Comparison of ENCODE assay signal across 2 worm cellular contexts in the genomic region with DNA sequence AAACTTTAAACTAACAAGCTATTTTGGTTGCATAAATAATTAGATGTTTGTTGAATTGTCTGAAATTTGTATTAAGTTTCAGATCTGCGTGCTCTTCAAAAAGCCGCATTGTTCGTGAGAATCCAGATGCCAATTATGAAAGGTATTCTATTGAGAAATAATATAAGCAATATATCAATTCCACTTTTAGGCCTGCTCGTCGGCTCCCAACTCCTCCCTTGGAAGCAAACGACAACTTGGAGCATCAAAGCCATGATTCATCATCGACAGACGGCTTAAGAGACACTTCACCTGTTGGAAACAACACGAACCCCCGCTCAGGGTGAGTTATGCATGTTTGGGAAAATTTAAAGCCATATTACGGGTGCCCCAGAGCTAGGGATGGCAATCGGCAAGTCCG.
TF ChIP-seq lines count a peak whose summit lies in the region.

No protein-coding gene starts in this region.

TF ChIP-seq in whole organism, L4 larva, 104 proteins besides CTCF, POLR2A, EP300 and RAD21:
- TF ChIP-seq gei-8 (GFP tag; optimal IDR thresholded peaks at IDR 0.05; lab: Kevin White, UChicago) (no peak), lin-39 (tag; optimal IDR thresholded peaks at IDR 0.05; lab: Kevin White, UChicago) (no peak), aha-1 (tag; lab: Kevin White, UChicago) (peak; percentile 94)

TF ChIP-seq in whole organism, young adult, 124 proteins besides CTCF, POLR2A, EP300 and RAD21:
- TF ChIP-seq madf-6 (GFP tag; IDR thresholded peaks at IDR 0.05; lab: Robert Waterston, UW) (no peak), rcor-1 (GFP tag; IDR thresholded peaks at IDR 0.05; lab: Robert Waterston, UW) (no peak), lin-26 (GFP tag; IDR thresholded peaks at IDR 0.05; lab: Robert Waterston, UW) (no peak), F49E8.2 (tag; optimal IDR thresholded peaks at IDR 0.05; lab: Kevin White, UChicago; ENCODE audit: insufficient read depth) (no peak), ceh-58 (GFP tag; IDR thresholded peaks at IDR 0.05; lab: Robert Waterston, UW) (no peak), ztf-3 (GFP tag; optimal IDR thresholded peaks at IDR 0.05; lab: Kevin White, UChicago) (no peak), lsl-1 (GFP tag; optimal IDR thresholded peaks at IDR 0.05; lab: Kevin White, UChicago) (no peak), cebp-2 (GFP tag; IDR thresholded peaks at IDR 0.05; lab: Robert Waterston, UW) (0 out of 2 replicates have a peak, but pooled peaks have one; percentile 50)
